Worm (Caenorhabditis elegans) whole organism, late embryonic: ENCODE measurements around the gene gpx-3.

ENCODE experiments used
- F13H6.1 ChIP-seq: sonication (generic microtip); optimal IDR thresholded peaks from 2 replicates; lab custom pipeline; 2016; ENCODE audit warnings: missing genetic modification characterization, missing compliant biosample characterization
- K02D7.2 ChIP-seq: sonication (generic microtip); optimal IDR thresholded peaks from 2 replicates; lab custom pipeline; 2017; ENCODE audit warnings: mild to moderate bottlenecking, missing genetic modification characterization, missing compliant biosample characterization
- K09A11.1 ChIP-seq: sonication (generic microtip); optimal IDR thresholded peaks from 2 replicates; lab custom pipeline; 2017; ENCODE audit warnings: antibody characterized with exemption, mild to moderate bottlenecking, missing genetic modification characterization, missing compliant biosample characterization; ENCODE audit not compliant: insufficient read depth
- ahr-1 ChIP-seq: sonication (generic microtip); optimal IDR thresholded peaks from 2 replicates; lab custom pipeline; 2016; ENCODE audit warnings: missing genetic modification characterization, missing compliant biosample characterization
- ama-1 ChIP-seq: fragments of 150-350 bp; optimal IDR thresholded peaks from 2 replicates; lab custom pipeline; 2014
- ceh-2 ChIP-seq: sonication (generic microtip); optimal IDR thresholded peaks from 2 replicates; lab custom pipeline; 2016; ENCODE audit warnings: missing genotype, missing genetic modification characterization, missing compliant biosample characterization
- ceh-24 ChIP-seq: sonication (generic microtip); optimal IDR thresholded peaks from 2 replicates; lab custom pipeline; 2016; ENCODE audit warnings: mild to moderate bottlenecking, missing genetic modification characterization, missing compliant biosample characterization
- ceh-31 ChIP-seq: sonication (generic microtip); optimal IDR thresholded peaks from 2 replicates; lab custom pipeline; 2016; ENCODE audit warnings: missing genetic modification characterization, missing compliant biosample characterization
- ceh-34 ChIP-seq: sonication (generic microtip); optimal IDR thresholded peaks from 2 replicates; lab custom pipeline; 2016; ENCODE audit warnings: mild to moderate bottlenecking, missing genetic modification characterization, missing compliant biosample characterization
- ceh-45 ChIP-seq: fragments of 200-800 bp; sonication (Bioruptor generic); IDR thresholded peaks from 2 replicates; pipeline ENCODE4 v1.3.6; 2022; ENCODE audit warnings: missing genetic modification reagents, missing genetic modification characterization, missing compliant biosample characterization
- ceh-6 ChIP-seq: fragments of 200-800 bp; sonication (Bioruptor generic); optimal IDR thresholded peaks from 2 replicates; lab custom pipeline; 2018; ENCODE audit warnings: mild to moderate bottlenecking, missing genetic modification characterization, missing compliant biosample characterization
- ceh-9 ChIP-seq: sonication (generic microtip); optimal IDR thresholded peaks from 2 replicates; lab custom pipeline; 2016; ENCODE audit warnings: mild to moderate bottlenecking, missing genetic modification characterization, inconsistent platforms, missing compliant biosample characterization
- dmd-4 ChIP-seq: sonication (generic microtip); optimal IDR thresholded peaks from 2 replicates; lab custom pipeline; 2016; ENCODE audit warnings: borderline replicate concordance, missing genetic modification characterization, missing compliant biosample characterization
- dve-1 ChIP-seq: sonication (generic microtip); optimal IDR thresholded peaks from 2 replicates; lab custom pipeline; 2017; ENCODE audit warnings: antibody characterized with exemption, mild to moderate bottlenecking, missing genetic modification characterization, missing compliant biosample characterization
- elt-2 ChIP-seq: sonication (generic microtip); optimal IDR thresholded peaks from 2 replicates; lab custom pipeline; 2016; ENCODE audit warnings: missing genetic modification reagents, missing genetic modification characterization, missing compliant biosample characterization
- ets-4 ChIP-seq: sonication (generic microtip); optimal IDR thresholded peaks from 2 replicates; lab custom pipeline; 2016; ENCODE audit warnings: missing genetic modification characterization, missing compliant biosample characterization
- eyg-1 ChIP-seq: sonication (generic microtip); optimal IDR thresholded peaks from 2 replicates; lab custom pipeline; 2016; ENCODE audit warnings: missing genotype, missing genetic modification characterization, missing compliant biosample characterization
- fax-1 ChIP-seq: sonication (generic microtip); optimal IDR thresholded peaks from 2 replicates; lab custom pipeline; 2016; ENCODE audit warnings: missing genotype, missing genetic modification characterization, missing compliant biosample characterization
- gmeb-2 ChIP-seq: sonication (generic microtip); optimal IDR thresholded peaks from 2 replicates; lab custom pipeline; 2016; ENCODE audit warnings: missing genetic modification characterization, inconsistent platforms, missing compliant biosample characterization
- hlh-13 ChIP-seq: fragments of 200-800 bp; sonication (Bioruptor generic); optimal IDR thresholded peaks from 2 replicates; lab custom pipeline; 2018; ENCODE audit warnings: mild to moderate bottlenecking, missing genetic modification characterization, missing compliant biosample characterization
- hlh-15 ChIP-seq: sonication (generic microtip); optimal IDR thresholded peaks from 2 replicates; lab custom pipeline; 2016; ENCODE audit warnings: missing genetic modification characterization, missing compliant biosample characterization
- hlh-8 ChIP-seq: sonication (generic microtip); optimal IDR thresholded peaks from 2 replicates; lab custom pipeline; 2016; ENCODE audit warnings: missing genotype, missing genetic modification characterization, missing compliant biosample characterization
- lim-6 ChIP-seq: sonication (generic microtip); optimal IDR thresholded peaks from 2 replicates; lab custom pipeline; 2016; ENCODE audit warnings: missing genetic modification characterization, missing compliant biosample characterization
- lin-11 ChIP-seq: fragments of 200-800 bp; sonication (Bioruptor generic); optimal IDR thresholded peaks from 2 replicates; lab custom pipeline; 2018; ENCODE audit warnings: mild to moderate bottlenecking, missing genetic modification characterization, missing compliant biosample characterization
- madf-2 ChIP-seq: sonication (generic microtip); optimal IDR thresholded peaks from 2 replicates; lab custom pipeline; 2017; ENCODE audit warnings: missing genetic modification characterization, missing compliant biosample characterization
- nhr-11 ChIP-seq: fragments of 150-350 bp; optimal IDR thresholded peaks from 2 replicates; lab custom pipeline; 2014; ENCODE audit warnings: missing biosample characterization, missing genetic modification characterization
- npax-4 ChIP-seq: sonication (generic microtip); optimal IDR thresholded peaks from 2 replicates; lab custom pipeline; 2016; ENCODE audit warnings: missing genetic modification characterization, missing compliant biosample characterization
- odd-2 ChIP-seq: sonication (generic microtip); optimal IDR thresholded peaks from 2 replicates; lab custom pipeline; 2017; ENCODE audit warnings: antibody characterized with exemption, mild to moderate bottlenecking, missing genetic modification characterization, missing compliant biosample characterization
- pqm-1 ChIP-seq: sonication (generic microtip); optimal IDR thresholded peaks from 2 replicates; lab custom pipeline; 2016; ENCODE audit warnings: missing genetic modification characterization, missing compliant biosample characterization
- rnt-1 ChIP-seq: sonication (generic microtip); optimal IDR thresholded peaks from 2 replicates; lab custom pipeline; 2016; ENCODE audit warnings: missing genetic modification characterization, missing compliant biosample characterization
- sox-2 ChIP-seq: fragments of 200-800 bp; sonication (Bioruptor generic); IDR thresholded peaks from 2 replicates; pipeline ENCODE4 v1.3.6; 2022; ENCODE audit warnings: missing genetic modification reagents, missing genetic modification characterization, missing compliant biosample characterization
- tbx-2 ChIP-seq: sonication (generic microtip); optimal IDR thresholded peaks from 2 replicates; lab custom pipeline; 2016; ENCODE audit warnings: missing genetic modification characterization, missing compliant biosample characterization
- ttx-3 ChIP-seq: sonication (generic microtip); optimal IDR thresholded peaks from 2 replicates; lab custom pipeline; 2016; ENCODE audit warnings: missing genetic modification reagents, missing genetic modification characterization, missing compliant biosample characterization
- unc-3 ChIP-seq, 2 experiments: fragments of 200-800 bp in 1 of 2; sonication (Bioruptor generic) in 1 of 2; sonication (generic microtip) in 1 of 2; conservative IDR thresholded peaks in 1 of 2; optimal IDR thresholded peaks in 1 of 2; 2 replicates each; pipeline versions ENCODE4 v1.3.6 to Lab custom; 2016 to 2022; ENCODE audit warnings: missing compliant biosample characterization in 2 of 2, missing genetic modification characterization in 2 of 2, missing genetic modification reagents in 1 of 2
- unc-55 ChIP-seq: sonication (generic microtip); optimal IDR thresholded peaks from 2 replicates; lab custom pipeline; 2017; ENCODE audit warnings: missing biosample characterization, missing genetic modification reagents, missing genetic modification characterization
- zip-5 ChIP-seq: sonication (generic microtip); optimal IDR thresholded peaks from 2 replicates; lab custom pipeline; 2016; ENCODE audit warnings: missing genetic modification characterization, missing compliant biosample characterization
- ztf-16 ChIP-seq: sonication (generic microtip); optimal IDR thresholded peaks from 2 replicates; lab custom pipeline; 2017; ENCODE audit warnings: missing genetic modification characterization, missing compliant biosample characterization

Gene gpx-3

DNA sequence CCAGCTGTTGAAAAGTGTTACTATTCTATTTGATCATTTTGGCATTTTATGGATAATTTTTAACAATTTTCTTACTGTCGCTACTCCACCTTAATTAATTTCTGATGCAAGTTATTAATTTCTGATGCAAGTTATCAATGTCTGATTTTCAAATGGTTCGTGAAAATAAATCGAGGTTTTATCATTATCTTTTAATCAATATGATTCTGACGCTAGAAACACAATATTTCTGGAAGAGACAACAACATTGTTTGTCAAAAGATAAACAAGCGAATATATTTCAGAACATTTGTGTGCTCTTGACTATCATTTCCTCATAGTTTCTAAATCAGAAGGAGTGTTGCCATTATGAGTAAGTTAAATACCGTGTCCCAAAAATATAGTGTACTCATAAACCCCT, 21.3 kb upstream of the gpx-3 start, which contains the start of gene F49E2.2:
Gene F49E2.2, plus strand, starts transcription at position 301 of the 400 bp plus-strand sequence.
- no peak for TF ChIP-seq madf-2
- TF ChIP-seq ets-4: no peak
- no peak for TF ChIP-seq rnt-1
- no peak for TF ChIP-seq zip-5 (tag; lab: Kevin White, UChicago)
- no peak for TF ChIP-seq pqm-1 (tag; lab: Kevin White, UChicago)
- TF ChIP-seq hlh-13 (GFP tag; lab: Kevin White, UChicago): no peak
- TF ChIP-seq fax-1 (tag; lab: Kevin White, UChicago): no peak
- TF ChIP-seq K09A11.1 (tag; lab: Kevin White, UChicago): no peak
- TF ChIP-seq odd-2 (tag; lab: Kevin White, UChicago): no peak
- no peak for TF ChIP-seq unc-3 (GFP tag; conservative IDR thresholded peaks at IDR 0.05; lab: Robert Waterston, UW)
- TF ChIP-seq unc-3 (tag; optimal IDR thresholded peaks at IDR 0.05; lab: Kevin White, UChicago): no peak
- TF ChIP-seq tbx-2: no peak
- TF ChIP-seq lim-6 (tag; lab: Kevin White, UChicago): no peak
- no peak for TF ChIP-seq dve-1 (tag; lab: Kevin White, UChicago)
- TF ChIP-seq sox-2 (GFP tag; lab: Robert Waterston, UW): no peak
- no peak for TF ChIP-seq lin-11 (tag; lab: Kevin White, UChicago)
- TF ChIP-seq ceh-45 (GFP tag; lab: Robert Waterston, UW): no peak
- no peak for TF ChIP-seq npax-4 (tag; lab: Kevin White, UChicago)
- no peak for TF ChIP-seq eyg-1 (tag; lab: Kevin White, UChicago)
- TF ChIP-seq ama-1: no peak
- TF ChIP-seq ceh-34 (tag; lab: Kevin White, UChicago): no peak

DNA sequence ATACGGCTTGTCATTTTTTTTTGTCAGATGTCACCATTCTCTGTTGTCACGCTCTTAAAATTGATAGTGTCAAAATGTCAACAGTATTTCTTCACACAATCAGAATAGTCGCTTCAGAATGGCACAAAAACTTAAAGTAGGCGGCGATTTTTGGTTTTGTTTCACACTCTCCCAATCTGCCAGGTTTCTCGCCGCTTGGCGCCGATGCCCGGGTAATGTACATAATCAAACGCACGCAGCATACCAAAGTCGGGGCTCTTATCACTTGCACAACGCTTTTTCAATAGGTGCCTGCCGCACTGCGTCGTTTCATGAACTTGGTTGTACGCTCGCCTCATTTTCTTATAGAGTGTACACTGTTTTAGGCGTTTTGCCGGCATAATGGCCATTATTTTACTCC, 19.2 kb upstream of the gpx-3 start:
- peak; percentile 20 for TF ChIP-seq elt-2 (tag; lab: Kevin White, UChicago)
- TF ChIP-seq nhr-11 (tag; lab: Kevin White, UChicago): no peak
- TF ChIP-seq K02D7.2 (tag; lab: Kevin White, UChicago): no peak

DNA sequence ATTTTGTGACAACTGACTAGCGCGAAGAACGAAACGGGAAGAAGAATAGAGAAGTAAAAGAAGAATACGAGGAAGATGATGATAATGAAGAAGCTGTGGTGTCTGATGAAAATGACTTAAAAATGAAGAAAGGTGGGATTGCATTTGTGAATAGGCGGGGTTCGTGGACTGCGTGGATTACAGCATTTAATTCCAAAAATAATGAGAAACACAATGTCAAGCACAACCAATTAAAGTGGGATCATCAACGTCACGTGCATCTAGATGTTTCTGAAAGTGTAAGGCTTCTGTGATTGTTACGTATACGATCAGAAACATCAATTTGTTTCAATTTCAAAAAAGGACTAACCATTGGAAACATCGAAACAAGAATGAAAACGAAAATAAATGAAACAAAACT, 10.8 kb upstream of the gpx-3 start, which contains the start of gene glb-17:
Gene glb-17, minus strand, starts transcription at position 101 of the 400 bp plus-strand sequence.
- TF ChIP-seq npax-4 (tag; lab: Kevin White, UChicago) (no peak), unc-55 (GFP tag; lab: Kevin White, UChicago) (no peak), ceh-31 (no peak), ceh-2 (no peak), ceh-24 (tag; lab: Kevin White, UChicago) (no peak)

DNA sequence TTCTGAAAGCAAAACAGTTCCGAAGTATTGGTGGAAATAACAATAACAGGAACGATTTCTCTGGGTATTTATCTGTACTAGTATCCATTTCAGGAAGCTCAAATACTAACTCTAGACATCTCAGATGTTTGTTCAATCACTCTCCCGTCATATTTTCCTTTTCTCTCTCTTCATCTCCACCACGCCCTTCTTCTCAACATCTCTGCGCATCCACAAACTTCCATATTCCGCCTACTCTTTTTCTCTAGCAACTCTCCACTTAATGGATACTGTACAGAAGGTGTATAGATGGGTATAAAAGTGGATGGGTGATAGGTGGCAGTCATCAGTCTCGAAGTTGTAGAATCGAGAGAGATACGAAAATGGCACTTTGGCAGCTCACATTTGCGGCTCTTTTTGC, 3.4 kb upstream of the gpx-3 start, which contains the start of gene gpx-5:
Gene gpx-5, plus strand, starts transcription at position 336 of the 400 bp plus-strand sequence.
- no peak for TF ChIP-seq ceh-6 (GFP tag; lab: Kevin White, UChicago)
- TF ChIP-seq zip-5 (tag; lab: Kevin White, UChicago): no peak
- TF ChIP-seq dve-1 (tag; lab: Kevin White, UChicago): no peak
- TF ChIP-seq ztf-16 (tag; lab: Kevin White, UChicago): no peak
- TF ChIP-seq F13H6.1: no peak
- TF ChIP-seq ceh-34 (tag; lab: Kevin White, UChicago): no peak
- TF ChIP-seq hlh-8 (tag; lab: Kevin White, UChicago): no peak
- no peak for TF ChIP-seq sox-2 (GFP tag; lab: Robert Waterston, UW)
- TF ChIP-seq ttx-3 (tag; lab: Kevin White, UChicago): no peak
- no peak for TF ChIP-seq rnt-1
- no peak for TF ChIP-seq pqm-1 (tag; lab: Kevin White, UChicago)
- no peak for TF ChIP-seq K02D7.2 (tag; lab: Kevin White, UChicago)
- no peak for TF ChIP-seq K09A11.1 (tag; lab: Kevin White, UChicago)
- TF ChIP-seq gmeb-2: no peak
- TF ChIP-seq ceh-2: no peak
- no peak for TF ChIP-seq ahr-1
- TF ChIP-seq unc-3 (GFP tag; conservative IDR thresholded peaks at IDR 0.05; lab: Robert Waterston, UW): no peak
- no peak for TF ChIP-seq unc-3 (tag; optimal IDR thresholded peaks at IDR 0.05; lab: Kevin White, UChicago)
- no peak for TF ChIP-seq hlh-15 (tag; lab: Kevin White, UChicago)
- TF ChIP-seq dmd-4 (tag; lab: Kevin White, UChicago): no peak
- TF ChIP-seq ceh-9 (tag; lab: Kevin White, UChicago): no peak
